Worm (Caenorhabditis elegans) whole organism, L3 larva: ENCODE data around the gene lge-1.

Experiments
- ama-1 ChIP-seq: fragments of 150-350 bp; optimal IDR thresholded peaks from 2 replicates; lab custom pipeline; 2018
- ceh-16 ChIP-seq: sonication (generic microtip); optimal IDR thresholded peaks from 2 replicates; lab custom pipeline; 2017; ENCODE audit warnings: missing biosample characterization, missing genetic modification characterization
- ceh-82 ChIP-seq: fragments of 150-350 bp; optimal IDR thresholded peaks from 2 replicates; lab custom pipeline; 2014; ENCODE audit warnings: missing biosample characterization, missing genetic modification characterization
- elt-3 ChIP-seq, 3 experiments: fragments of 150-350 bp in 1 of 3; sonication (generic microtip) in 2 of 3; optimal IDR thresholded peaks; 2 replicates in 2 of 3; 4 replicates in 1 of 3; lab custom pipeline; 2014 to 2017; ENCODE audit warnings: missing biosample characterization in 3 of 3, missing genetic modification characterization in 3 of 3
- fkh-10 ChIP-seq: sonication (generic microtip); optimal IDR thresholded peaks from 2 replicates; lab custom pipeline; 2017; ENCODE audit warnings: missing biosample characterization, missing genetic modification reagents, missing genetic modification characterization
- jun-1 ChIP-seq: fragments of 150-350 bp; optimal IDR thresholded peaks from 2 replicates; lab custom pipeline; 2014; ENCODE audit warnings: missing biosample characterization, missing genetic modification reagents, missing genetic modification characterization
- sea-2 ChIP-seq: fragments of 150-350 bp; sonication (generic microtip); optimal IDR thresholded peaks from 4 replicates; lab custom pipeline; 2014; ENCODE audit warnings: missing biosample characterization, missing genetic modification reagents, missing genetic modification characterization
- snpc-4 ChIP-seq: fragments of 150-350 bp; optimal IDR thresholded peaks from 2 replicates; lab custom pipeline; 2014; ENCODE audit warnings: missing biosample characterization, missing genetic modification characterization

DNA sequence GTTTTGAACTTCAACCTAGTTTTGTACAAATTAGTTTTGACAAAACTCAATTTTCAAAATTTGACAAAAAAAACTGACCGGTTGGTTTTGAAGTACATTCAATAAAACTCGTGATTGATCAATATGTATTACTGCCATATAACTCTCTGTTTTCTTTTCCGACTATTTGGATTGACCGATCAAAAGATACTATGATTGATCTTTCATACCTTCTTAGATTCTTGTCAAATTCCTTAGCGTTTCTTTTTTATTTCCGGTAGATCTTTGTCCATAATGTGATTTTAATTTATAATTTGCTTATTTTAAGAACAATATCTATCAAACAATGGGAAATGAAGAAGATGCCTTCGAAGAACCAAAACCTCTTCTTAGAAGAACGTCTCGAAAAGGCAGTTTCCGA lies 46.0 kb downstream of the lge-1 start, which contains the start of gene F58A3.3:
- TF ChIP-seq ama-1 (lab: Kevin White, UChicago) (no peak), snpc-4 (tag; lab: Kevin White, UChicago) (no peak), jun-1 (tag; lab: Kevin White, UChicago) (no peak), fkh-10 (GFP tag; lab: Kevin White, UChicago) (no peak), sea-2 (GFP tag; lab: Kevin White, UChicago) (no peak), ceh-82 (tag; lab: Kevin White, UChicago) (no peak), elt-3 (tag; optimal IDR thresholded peaks at IDR 0.05; lab: Kevin White, UChicago) (no peak), ceh-16 (no peak)
